Fruit fly (Drosophila melanogaster): Measurements from ENCODE around the gene Sgsf.

dm6 chr3R:12361962-12362497 lies 20.6 kb downstream of the Sgsf start:
- TF ChIP-seq CG9139 (GFP tag; optimal IDR thresholded peaks at IDR 0.05) (no peak), Ets21C (GFP tag; optimal IDR thresholded peaks at IDR 0.05) (no peak), CG6854 (GFP tag; optimal IDR thresholded peaks at IDR 0.05) (no peak), Lpt (GFP tag; optimal IDR thresholded peaks at IDR 0.05) (no peak), net (GFP tag; optimal IDR thresholded peaks at IDR 0.05) (no peak), OdsH (GFP tag; optimal IDR thresholded peaks at IDR 0.05) (no peak), fkh (GFP tag; optimal IDR thresholded peaks at IDR 0.05) (no peak), acj6 (GFP tag; optimal IDR thresholded peaks at IDR 0.05) (no peak), Sox14 (GFP tag; optimal IDR thresholded peaks at IDR 0.05) (no peak), CG11762 (GFP tag; optimal IDR thresholded peaks at IDR 0.05; ENCODE audit: insufficient read depth) (no peak), CG6276 (GFP tag; optimal IDR thresholded peaks at IDR 0.05) (no peak), Eip93F (GFP tag; optimal IDR thresholded peaks at IDR 0.05) (no peak), Eip78C (GFP tag) (no peak)

Data from whole organism, prepupa.